Worm (Caenorhabditis elegans): ENCODE results near the gene Y19D2B.1.
"Not testable (repeated sequence)": the region's sequence is repeated elsewhere in the genome, so short reads cannot be mapped to it uniquely, and the experiment has no call there.

ce11 chrII:10941918-10942317 lies 19.1 kb upstream of the Y19D2B.1 start, which contains the start of gene R03D7.15:
- TF ChIP-seq ama-1 (optimal IDR thresholded peaks at IDR 0.05); ets-7 (tag; optimal IDR thresholded peaks at IDR 0.05); hnd-1 (tag; optimal IDR thresholded peaks at IDR 0.05); flt-1 (GFP tag; IDR thresholded peaks at IDR 0.05); pes-1 (GFP tag; IDR thresholded peaks at IDR 0.05); sea-1 (GFP tag; conservative IDR thresholded peaks at IDR 0.05); tbx-37 (GFP tag; conservative IDR thresholded peaks at IDR 0.05); hmg-4 (GFP tag; optimal IDR thresholded peaks at IDR 0.05); tbx-11 (GFP tag; IDR thresholded peaks at IDR 0.05); scrt-1 (GFP tag; IDR thresholded peaks at IDR 0.05); ceh-36 (tag; optimal IDR thresholded peaks at IDR 0.05): not testable (repeated sequence)

Measured in whole organism, early embryonic.